Worm (Caenorhabditis elegans) whole organism, L1 larva: ENCODE measurements around the gene CD4.1.

Source experiments
- lin-39 ChIP-seq: fragments of 150-350 bp; optimal IDR thresholded peaks from 2 replicates; lab custom pipeline; 2014; ENCODE audit warnings: missing biosample characterization, missing genetic modification reagents, missing genetic modification characterization
- unc-62 ChIP-seq: fragments of 150-350 bp; optimal IDR thresholded peaks from 2 replicates; lab custom pipeline; 2014; ENCODE audit warnings: missing biosample characterization, missing genetic modification reagents, missing genetic modification characterization

- TF ChIP-seq unc-62 (GFP tag; lab: Kevin White, UChicago) (no peak), lin-39 (tag; lab: Kevin White, UChicago) (no peak)
Measured at ce11 chrV:5579666-5580065, 26.7 kb upstream of the CD4.1 start.
